Worm (Caenorhabditis elegans): Measurements from ENCODE around the gene rabx-5.

DNA sequence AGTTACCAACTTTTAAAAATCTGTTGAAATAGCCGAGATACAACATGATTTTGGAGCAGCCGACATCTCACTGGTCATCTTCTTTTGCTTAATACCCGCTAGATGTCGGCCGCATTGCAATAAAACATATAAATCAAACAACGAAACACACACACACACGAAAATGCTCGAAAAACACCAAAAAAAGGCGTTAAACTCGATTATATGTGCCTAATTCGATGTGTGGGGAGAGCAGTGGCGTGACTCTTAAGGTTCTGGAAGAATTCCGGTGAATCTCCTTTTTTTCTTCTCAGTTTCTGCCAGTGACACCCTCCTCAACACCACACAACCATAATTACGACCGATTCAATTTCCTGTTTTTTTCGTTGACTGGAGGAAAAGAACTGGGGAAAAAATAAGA, 24.9 kb upstream of the rabx-5 start:
- TF ChIP-seq tbx-2 (tag; optimal IDR thresholded peaks at IDR 0.05) (no peak), skn-1 (tag; optimal IDR thresholded peaks at IDR 0.05) (no peak), nfya-1 (tag; optimal IDR thresholded peaks at IDR 0.05; ENCODE audit: insufficient read depth) (no peak), snpc-4 (tag; optimal IDR thresholded peaks at IDR 0.05) (peak; percentile 24), aly-2 (tag; optimal IDR thresholded peaks at IDR 0.05) (no peak), nhr-28 (tag; optimal IDR thresholded peaks at IDR 0.05) (no peak), daf-12 (tag; optimal IDR thresholded peaks at IDR 0.05) (no peak), nhr-12 (tag; optimal IDR thresholded peaks at IDR 0.05) (no peak), mdl-1 (tag; optimal IDR thresholded peaks at IDR 0.05) (no peak), pha-4 (tag; optimal IDR thresholded peaks at IDR 0.05) (no peak), lin-39 (tag; optimal IDR thresholded peaks at IDR 0.05) (no peak)

Data from whole organism, L3 larva.